Worm (Caenorhabditis elegans): Measurements from ENCODE around the gene set-24.

DNA sequence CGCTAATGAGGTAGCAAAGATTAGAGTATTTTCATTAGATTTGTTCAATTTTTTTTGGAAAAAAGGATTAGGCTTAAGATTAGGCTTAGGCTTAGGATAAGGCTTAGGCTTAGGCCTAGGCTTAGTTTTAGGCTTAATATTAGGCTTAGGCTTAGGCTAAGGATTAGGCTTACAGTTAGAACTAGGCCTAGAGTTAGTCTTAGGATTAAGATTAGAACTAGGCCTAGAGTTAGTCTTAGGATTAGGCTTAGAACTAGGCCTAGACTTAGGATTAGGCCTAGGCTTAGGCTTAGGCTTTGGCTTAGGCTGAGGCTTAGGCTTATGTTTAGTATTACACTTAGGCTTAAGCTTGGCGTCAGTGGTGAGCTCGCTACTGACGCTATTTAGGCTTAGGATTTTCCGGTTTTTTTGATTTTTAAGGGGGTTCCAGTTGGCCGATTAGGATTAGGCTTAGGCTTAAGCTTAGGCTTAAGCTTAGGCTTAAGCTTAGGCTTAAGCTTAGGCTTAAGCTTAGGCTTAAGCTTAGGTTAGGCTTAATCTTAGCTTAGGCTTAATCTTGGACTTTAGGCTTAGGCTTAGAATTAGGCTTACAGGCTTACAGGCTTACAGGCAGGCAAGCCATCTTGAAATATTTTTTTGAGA is 38.8 kb upstream of the set-24 start:
- TF ChIP-seq ama-1 (optimal IDR thresholded peaks at IDR 0.05) (no peak), hmbx-1 (tag; optimal IDR thresholded peaks at IDR 0.05) (no peak), tbx-37 (GFP tag; conservative IDR thresholded peaks at IDR 0.05) (no peak), flt-1 (GFP tag; IDR thresholded peaks at IDR 0.05) (no peak), ets-7 (tag; optimal IDR thresholded peaks at IDR 0.05) (no peak), ceh-13 (GFP tag; optimal IDR thresholded peaks at IDR 0.05) (no peak), B0310.2 (tag; optimal IDR thresholded peaks at IDR 0.05) (no peak), sea-1 (GFP tag; conservative IDR thresholded peaks at IDR 0.05) (no peak)
